Fruit fly (Drosophila melanogaster): ENCODE results near the gene Hers.

DNA sequence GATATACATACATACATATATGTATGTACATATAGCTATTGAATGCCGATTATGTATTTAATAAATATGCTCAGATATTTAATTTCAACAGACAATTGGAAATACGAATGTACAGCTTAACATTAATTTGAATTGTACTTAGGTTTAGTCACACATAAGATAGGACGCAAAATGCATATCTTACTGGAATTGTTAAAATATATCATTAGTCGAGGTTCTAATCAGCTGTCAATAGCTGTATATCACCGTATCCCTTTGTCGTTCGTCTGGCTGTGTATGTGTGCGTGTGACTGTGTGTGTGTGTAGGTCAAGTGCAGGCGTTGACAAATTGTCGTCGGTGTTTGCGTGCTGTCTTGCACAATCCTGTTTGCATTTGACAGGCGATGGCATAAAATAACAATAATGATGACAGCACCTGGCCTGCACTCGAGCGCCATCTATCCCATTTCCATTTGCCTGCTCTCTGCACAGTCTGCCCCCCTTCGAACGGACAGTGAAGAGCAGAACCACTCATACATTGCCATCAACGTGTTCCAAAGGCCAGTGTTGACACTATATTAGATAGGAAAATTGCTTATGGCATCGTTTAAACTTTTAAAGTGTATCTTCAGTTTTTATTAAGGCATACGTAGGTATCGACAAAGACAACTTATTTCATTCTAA, 31.5 kb downstream of the Hers start:
- TF ChIP-seq insv (optimal IDR thresholded peaks at IDR 0.05) (no peak), h (optimal IDR thresholded peaks at IDR 0.05) (no peak), Myc (optimal IDR thresholded peaks at IDR 0.05) (no peak), psq (optimal IDR thresholded peaks at IDR 0.05) (no peak), Sin3A (optimal IDR thresholded peaks at IDR 0.05) (no peak)
